Fruit fly (Drosophila melanogaster): ENCODE results near the gene CG33099.

The CG33099 gene

DNA sequence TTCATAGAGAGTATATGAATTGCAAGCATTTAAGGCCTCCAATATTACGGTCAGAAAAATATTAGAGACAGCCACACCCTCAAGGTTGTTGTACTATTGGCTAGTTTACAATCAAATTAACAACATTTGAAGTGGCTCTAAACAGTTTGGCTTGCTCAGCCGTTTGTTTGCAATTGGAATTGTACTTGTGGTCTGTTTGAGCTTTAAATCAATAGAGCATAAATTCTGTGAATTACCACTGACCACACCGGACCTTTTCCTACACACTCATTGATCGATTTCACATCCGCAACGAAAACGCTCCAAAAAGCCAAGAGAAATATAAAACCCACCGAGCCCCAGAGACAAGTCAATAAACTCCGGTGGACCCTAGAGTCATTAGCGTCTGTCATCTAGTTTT, 43.2 kb upstream of the CG33099 start:
- no peak for TF ChIP-seq sv (GFP tag; optimal IDR thresholded peaks at IDR 0.05)
- no peak for TF ChIP-seq Rel (GFP tag; optimal IDR thresholded peaks at IDR 0.05)
- TF ChIP-seq Rel (tag; optimal IDR thresholded peaks at IDR 0.05) = no peak
- TF ChIP-seq CG9705 (GFP tag; optimal IDR thresholded peaks at IDR 0.05) = no peak
- no peak for TF ChIP-seq CG32264 (GFP tag; optimal IDR thresholded peaks at IDR 0.05)
- TF ChIP-seq Mio (GFP tag; optimal IDR thresholded peaks at IDR 0.05) = no peak
- no peak for TF ChIP-seq brk (GFP tag; optimal IDR thresholded peaks at IDR 0.05)

DNA sequence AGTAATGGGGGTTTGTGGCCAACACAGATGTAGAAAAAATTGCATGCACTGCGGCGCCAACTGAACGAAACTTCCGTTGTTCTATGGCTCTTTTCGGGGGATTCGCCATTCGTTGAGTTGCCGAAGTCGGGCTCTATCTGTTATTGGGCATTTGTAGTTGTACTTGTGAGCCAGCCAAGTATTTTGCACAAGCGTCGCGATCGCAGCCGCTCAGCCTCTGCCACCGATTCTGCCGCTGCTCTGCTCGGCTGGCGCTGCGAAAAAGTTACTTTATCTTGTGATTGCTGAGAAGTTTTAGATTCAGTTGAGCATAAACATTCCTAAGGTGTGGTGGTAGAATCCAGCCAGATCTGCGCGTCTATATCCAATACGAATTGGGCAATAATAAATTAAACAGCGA, 39.5 kb upstream of the CG33099 start, which contains the start of gene CG33110:
Gene CG33110, plus strand, starts transcription at position 301 of the 400 bp plus-strand sequence.
- no peak for TF ChIP-seq Hnf4 (GFP tag; optimal IDR thresholded peaks at IDR 0.05)
- TF ChIP-seq fru (GFP tag; optimal IDR thresholded peaks at IDR 0.05) = no peak
- TF ChIP-seq br (GFP tag; optimal IDR thresholded peaks at IDR 0.05) = no peak
- no peak for TF ChIP-seq Abd-B (GFP tag; optimal IDR thresholded peaks at IDR 0.05)
- TF ChIP-seq N (GFP tag; optimal IDR thresholded peaks at IDR 0.05) = no peak
- TF ChIP-seq CG9705 (GFP tag; optimal IDR thresholded peaks at IDR 0.05) = no peak
- TF ChIP-seq HLH106 (tag; optimal IDR thresholded peaks at IDR 0.05) = no peak
- TF ChIP-seq CrebA (GFP tag; optimal IDR thresholded peaks at IDR 0.05; ENCODE audit: borderline replicate concordance) = no peak
- no peak for TF ChIP-seq Sp1 (GFP tag; optimal IDR thresholded peaks at IDR 0.05)
- TF ChIP-seq Jra (GFP tag; optimal IDR thresholded peaks at IDR 0.05) = no peak
- no peak for TF ChIP-seq Myc (optimal IDR thresholded peaks at IDR 0.05)
- no peak for TF ChIP-seq Hr78 (GFP tag; optimal IDR thresholded peaks at IDR 0.05)
- TF ChIP-seq ey (GFP tag; optimal IDR thresholded peaks at IDR 0.05) = no peak
- no peak for TF ChIP-seq Hr83 (GFP tag; optimal IDR thresholded peaks at IDR 0.05; ENCODE audit: poor library complexity, severe bottlenecking)
- no peak for TF ChIP-seq OdsH (GFP tag; optimal IDR thresholded peaks at IDR 0.05)
- no peak for TF ChIP-seq jim (GFP tag; optimal IDR thresholded peaks at IDR 0.05)
- no peak for TF ChIP-seq sv (GFP tag; optimal IDR thresholded peaks at IDR 0.05)
- no peak for TF ChIP-seq usp (GFP tag; optimal IDR thresholded peaks at IDR 0.05)
- TF ChIP-seq dl (GFP tag; optimal IDR thresholded peaks at IDR 0.05; ENCODE audit: insufficient read depth in 1 of 2, partially characterized antibody in 2 of 2) = no peak
- TF ChIP-seq CG32264 (GFP tag; optimal IDR thresholded peaks at IDR 0.05) = no peak

DNA sequence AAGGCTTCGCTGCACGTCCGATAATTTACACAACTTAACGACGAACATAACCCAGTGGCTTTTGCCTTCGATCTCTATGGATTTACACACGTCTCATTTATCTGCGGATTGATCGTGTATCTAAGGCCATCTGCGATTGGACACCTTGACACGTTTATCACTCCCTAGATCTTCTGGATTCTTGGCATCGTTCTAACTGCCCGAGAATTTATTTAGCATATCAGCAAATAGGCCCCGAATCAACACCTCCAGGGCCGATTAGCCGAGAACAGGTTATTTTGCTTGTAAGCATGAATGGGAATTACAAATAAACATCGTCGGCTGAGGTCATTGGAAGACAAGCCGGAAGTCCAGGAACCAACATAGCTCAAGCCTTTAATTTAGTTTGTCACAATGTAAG, 38.1 kb upstream of the CG33099 start:
- TF ChIP-seq Hr83 (GFP tag; optimal IDR thresholded peaks at IDR 0.05; ENCODE audit: poor library complexity, severe bottlenecking) (no peak), Jra (GFP tag; optimal IDR thresholded peaks at IDR 0.05) (no peak), Rel (GFP tag; optimal IDR thresholded peaks at IDR 0.05) (no peak), Rel (tag; optimal IDR thresholded peaks at IDR 0.05) (no peak), HLH106 (tag; optimal IDR thresholded peaks at IDR 0.05) (no peak), pan (optimal IDR thresholded peaks at IDR 0.05) (no peak), fru (GFP tag; optimal IDR thresholded peaks at IDR 0.05) (no peak), sv (GFP tag; optimal IDR thresholded peaks at IDR 0.05) (no peak), OdsH (GFP tag; optimal IDR thresholded peaks at IDR 0.05) (no peak), h (GFP tag; optimal IDR thresholded peaks at IDR 0.05) (no peak), psq (GFP tag; optimal IDR thresholded peaks at IDR 0.05) (no peak), ey (GFP tag; optimal IDR thresholded peaks at IDR 0.05) (no peak), lola (GFP tag; optimal IDR thresholded peaks at IDR 0.05) (no peak), Myc (optimal IDR thresholded peaks at IDR 0.05) (no peak), GATAd (GFP tag; optimal IDR thresholded peaks at IDR 0.05) (no peak), brk (GFP tag; optimal IDR thresholded peaks at IDR 0.05) (no peak), rgr (GFP tag; optimal IDR thresholded peaks at IDR 0.05) (no peak), CG9705 (GFP tag; optimal IDR thresholded peaks at IDR 0.05) (no peak), jim (GFP tag; optimal IDR thresholded peaks at IDR 0.05) (no peak), br (GFP tag; optimal IDR thresholded peaks at IDR 0.05) (no peak)

DNA sequence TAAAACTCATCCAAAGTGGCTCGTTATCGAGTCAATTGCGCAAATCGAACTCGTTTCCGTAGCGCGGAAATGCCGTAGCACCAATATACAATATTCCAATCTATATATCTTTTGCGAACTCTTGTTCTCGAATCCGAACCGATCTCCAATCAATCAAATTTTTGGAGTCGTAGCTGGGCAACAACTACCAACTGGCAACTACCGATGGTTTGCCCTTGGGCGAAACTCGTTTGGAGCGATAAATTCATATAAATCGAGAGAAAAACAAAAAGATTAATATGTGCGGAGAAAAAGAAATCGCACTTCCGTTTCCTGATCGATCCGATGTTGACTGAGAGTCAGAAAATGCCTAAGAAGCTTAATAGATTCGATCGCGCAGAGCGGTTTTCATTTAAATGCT, 35.4 kb upstream of the CG33099 start:
- TF ChIP-seq Dfd (GFP tag; optimal IDR thresholded peaks at IDR 0.05) = no peak
- TF ChIP-seq usp (GFP tag; optimal IDR thresholded peaks at IDR 0.05) = no peak
- no peak for TF ChIP-seq lola (GFP tag; optimal IDR thresholded peaks at IDR 0.05)
- no peak for TF ChIP-seq rgr (GFP tag; optimal IDR thresholded peaks at IDR 0.05)
- no peak for TF ChIP-seq Hnf4 (GFP tag; optimal IDR thresholded peaks at IDR 0.05)
- TF ChIP-seq CG32264 (GFP tag; optimal IDR thresholded peaks at IDR 0.05) = no peak
- TF ChIP-seq sage (GFP tag; optimal IDR thresholded peaks at IDR 0.05) = no peak
- no peak for TF ChIP-seq Hr78 (GFP tag; optimal IDR thresholded peaks at IDR 0.05)
- no peak for TF ChIP-seq br (GFP tag; optimal IDR thresholded peaks at IDR 0.05)
- TF ChIP-seq Jra (GFP tag; optimal IDR thresholded peaks at IDR 0.05) = no peak

DNA sequence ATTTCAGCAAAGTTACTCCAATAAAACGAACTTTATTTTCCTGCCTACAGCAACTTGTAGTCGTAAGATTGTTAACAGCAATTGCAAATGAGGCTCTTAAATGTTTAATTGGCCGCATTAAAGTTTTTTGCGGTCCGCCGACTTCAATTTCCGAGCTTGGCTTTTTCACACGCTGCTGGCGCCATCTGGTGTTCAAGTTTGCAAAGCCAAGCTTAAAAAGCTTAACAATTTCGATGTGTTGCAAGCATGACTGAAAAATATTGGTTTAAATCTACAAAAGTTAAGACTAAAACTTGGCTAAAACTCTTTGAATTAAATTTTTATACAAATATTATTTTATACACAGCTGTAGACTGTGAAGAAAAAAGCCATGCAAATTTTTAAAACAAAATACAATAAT, 34.3 kb upstream of the CG33099 start:
- TF ChIP-seq rgr (GFP tag; optimal IDR thresholded peaks at IDR 0.05) = no peak
- no peak for TF ChIP-seq lola (GFP tag; optimal IDR thresholded peaks at IDR 0.05)
- TF ChIP-seq CrebA (GFP tag; optimal IDR thresholded peaks at IDR 0.05; ENCODE audit: borderline replicate concordance) = no peak
- TF ChIP-seq Hnf4 (GFP tag; optimal IDR thresholded peaks at IDR 0.05) = no peak
- no peak for TF ChIP-seq brk (GFP tag; optimal IDR thresholded peaks at IDR 0.05)
- TF ChIP-seq woc (GFP tag; optimal IDR thresholded peaks at IDR 0.05) = no peak
- no peak for TF ChIP-seq fru (GFP tag; optimal IDR thresholded peaks at IDR 0.05)
- TF ChIP-seq ey (GFP tag; optimal IDR thresholded peaks at IDR 0.05) = no peak
- TF ChIP-seq pan (optimal IDR thresholded peaks at IDR 0.05) = no peak
- TF ChIP-seq Dfd (GFP tag; optimal IDR thresholded peaks at IDR 0.05) = no peak
- no peak for TF ChIP-seq CG9705 (GFP tag; optimal IDR thresholded peaks at IDR 0.05)
- TF ChIP-seq dmrt93B (GFP tag; optimal IDR thresholded peaks at IDR 0.05) = no peak
- TF ChIP-seq dsf (GFP tag; optimal IDR thresholded peaks at IDR 0.05; ENCODE audit: borderline replicate concordance) = no peak

Measured in whole organism, wandering third instar larva.